Fruit fly (Drosophila melanogaster) whole organism, embryonic: ENCODE data around the gene mRpL48.

Experiments used
- BtbVII ChIP-seq: fragments of 200-800 bp; sonication (Bioruptor generic); optimal IDR thresholded peaks from 3 replicates; lab custom pipeline; 2017; ENCODE audit warnings: missing biosample characterization, mild to moderate bottlenecking, missing genetic modification characterization
- CG10267 ChIP-seq: fragments of 200-800 bp; sonication (Bioruptor generic); optimal IDR thresholded peaks from 2 replicates; lab custom pipeline; 2018; ENCODE audit warnings: missing biosample characterization, mild to moderate bottlenecking, missing genetic modification characterization, moderate library complexity
- CG10654 ChIP-seq: fragments of 200-800 bp; sonication (Bioruptor generic); optimal IDR thresholded peaks from 2 replicates; lab custom pipeline; 2016; ENCODE audit warnings: missing biosample characterization, missing genetic modification characterization
- CG11695 ChIP-seq: fragments of 200-800 bp; sonication (Bioruptor generic); IDR thresholded peaks from 3 replicates; pipeline ENCODE4 v1.3.6; 2022; ENCODE audit warnings: missing biosample characterization, missing genetic modification characterization
- CG11696 ChIP-seq: fragments of 200-800 bp; sonication (Bioruptor generic); IDR thresholded peaks from 2 replicates; pipeline ENCODE4 v1.3.6; 2022; ENCODE audit warnings: missing biosample characterization, missing genetic modification characterization
- CG12155 ChIP-seq: fragments of 200-800 bp; sonication (Bioruptor generic); optimal IDR thresholded peaks from 3 replicates; lab custom pipeline; 2016; ENCODE audit warnings: missing biosample characterization, missing genetic modification characterization
- CG13123 ChIP-seq: fragments of 200-800 bp; sonication (Bioruptor generic); optimal IDR thresholded peaks from 2 replicates; lab custom pipeline; 2016; ENCODE audit warnings: missing biosample characterization, missing genetic modification characterization
- CG14014 ChIP-seq: fragments of 200-800 bp; sonication (Bioruptor generic); IDR thresholded peaks from 2 replicates; pipeline ENCODE4 v1.3.6; 2022; ENCODE audit warnings: missing biosample characterization, missing genetic modification characterization
- CG18011 ChIP-seq: fragments of 200-800 bp; sonication (Bioruptor generic); optimal IDR thresholded peaks from 2 replicates; lab custom pipeline; 2017; ENCODE audit warnings: missing biosample characterization, missing genetic modification characterization, mild to moderate bottlenecking, moderate library complexity, missing genotype
- CG30403 ChIP-seq: fragments of 200-800 bp; sonication (Bioruptor generic); optimal IDR thresholded peaks from 3 replicates; lab custom pipeline; 2016; ENCODE audit warnings: missing biosample characterization, missing genetic modification characterization
- CG33213 ChIP-seq: fragments of 200-800 bp; sonication (Bioruptor generic); optimal IDR thresholded peaks from 3 replicates; lab custom pipeline; 2016; ENCODE audit warnings: missing biosample characterization, missing genetic modification characterization
- CG34224 ChIP-seq: fragments of 200-800 bp; sonication (Bioruptor generic); IDR thresholded peaks from 3 replicates; pipeline ENCODE4 v1.3.6; 2022; ENCODE audit warnings: missing biosample characterization, missing genetic modification characterization; ENCODE audit not compliant: partially characterized antibody
- CG4707 ChIP-seq: fragments of 200-800 bp; sonication (Bioruptor generic); optimal IDR thresholded peaks from 2 replicates; lab custom pipeline; 2018; ENCODE audit warnings: missing biosample characterization, mild to moderate bottlenecking, missing genetic modification characterization, moderate library complexity
- CG7271 ChIP-seq: fragments of 200-800 bp; sonication (Bioruptor generic); optimal IDR thresholded peaks from 2 replicates; lab custom pipeline; 2018; ENCODE audit warnings: missing biosample characterization, mild to moderate bottlenecking, missing genetic modification characterization, moderate library complexity
- CG7786 ChIP-seq: fragments of 200-800 bp; sonication (Bioruptor generic); optimal IDR thresholded peaks from 2 replicates; lab custom pipeline; 2016; ENCODE audit warnings: missing biosample characterization, missing genetic modification characterization
- D19A ChIP-seq: fragments of 200-800 bp; optimal IDR thresholded peaks from 3 replicates; lab custom pipeline; 2019; ENCODE audit warnings: missing biosample characterization, mild to moderate bottlenecking, missing genetic modification characterization, moderate library complexity
- Dp ChIP-seq: fragments of 200-800 bp; sonication (Bioruptor generic); optimal IDR thresholded peaks from 2 replicates; lab custom pipeline; 2018; ENCODE audit warnings: missing biosample characterization, mild to moderate bottlenecking, missing genetic modification characterization, moderate library complexity
- Ets65A ChIP-seq: fragments of 200-800 bp; sonication (Bioruptor generic); peaks from one replicate; lab custom pipeline; 2016; ENCODE audit warnings: missing biosample characterization, missing genetic modification characterization
- H2.0 ChIP-seq: fragments of 200-800 bp; sonication (Bioruptor generic); IDR thresholded peaks from 2 replicates; pipeline ENCODE4 v1.3.6; 2022; ENCODE audit warnings: missing biosample characterization, missing genetic modification characterization
- HLH3B ChIP-seq: fragments of 200-800 bp; sonication (Bioruptor generic); IDR thresholded peaks from 2 replicates; pipeline ENCODE4 v1.3.6; 2022; ENCODE audit warnings: missing biosample characterization, missing genetic modification characterization
- Hmr ChIP-seq: fragments of 200-800 bp; sonication (Bioruptor generic); optimal IDR thresholded peaks from 3 replicates; lab custom pipeline; 2017; ENCODE audit warnings: mild to moderate bottlenecking, missing biosample characterization, missing genetic modification reagents, missing genetic modification characterization
- Hmx ChIP-seq: fragments of 200-800 bp; sonication (Bioruptor generic); optimal IDR thresholded peaks from 2 replicates; lab custom pipeline; 2016; ENCODE audit warnings: missing biosample characterization, missing genetic modification characterization
- NK7.1 ChIP-seq: fragments of 200-800 bp; sonication (Bioruptor generic); optimal IDR thresholded peaks from 3 replicates; lab custom pipeline; 2016; ENCODE audit warnings: missing biosample characterization, missing genetic modification characterization
- Oaz ChIP-seq: fragments of 200-800 bp; sonication (Bioruptor generic); IDR thresholded peaks from 2 replicates; pipeline ENCODE4 v1.3.6; 2022; ENCODE audit warnings: missing biosample characterization, missing genetic modification characterization
- Pdp1 ChIP-seq, 2 experiments: fragments of 200-800 bp; sonication (Bioruptor generic); optimal IDR thresholded peaks; 3 replicates each; lab custom pipeline; 2016; ENCODE audit warnings: missing biosample characterization in 2 of 2, missing genetic modification characterization in 2 of 2, mild to moderate bottlenecking in 1 of 2, moderate library complexity in 1 of 2
- Ptx1 ChIP-seq: fragments of 200-800 bp; sonication (Bioruptor generic); IDR thresholded peaks from 2 replicates; pipeline ENCODE4 v1.3.6; 2022; ENCODE audit warnings: missing biosample characterization, missing genetic modification characterization
- TFAM ChIP-seq: fragments of 200-800 bp; sonication (Bioruptor generic); optimal IDR thresholded peaks from 2 replicates; lab custom pipeline; 2017; ENCODE audit warnings: missing biosample characterization, missing genetic modification characterization, inconsistent platforms
- Taf1 ChIP-seq: fragments of 200-800 bp; sonication (Bioruptor generic); IDR thresholded peaks from 2 replicates; pipeline ENCODE4 v1.3.6; 2022; ENCODE audit warnings: missing biosample characterization, missing genetic modification characterization
- Vsx1 ChIP-seq: fragments of 200-800 bp; sonication (Bioruptor generic); optimal IDR thresholded peaks from 2 replicates; lab custom pipeline; 2017; ENCODE audit warnings: missing biosample characterization, mild to moderate bottlenecking, missing genetic modification characterization, missing genetic modification reagents
- Xbp1 ChIP-seq: fragments of 200-800 bp; sonication (Bioruptor generic); optimal IDR thresholded peaks from 3 replicates; lab custom pipeline; 2016; ENCODE audit warnings: missing biosample characterization, mild to moderate bottlenecking, missing genetic modification characterization
- ac ChIP-seq: fragments of 200-800 bp; sonication (Bioruptor generic); optimal IDR thresholded peaks from 3 replicates; lab custom pipeline; 2017; ENCODE audit warnings: missing biosample characterization, mild to moderate bottlenecking, missing genetic modification characterization
- al ChIP-seq: fragments of 200-800 bp; sonication (Bioruptor generic); IDR thresholded peaks from 2 replicates; pipeline ENCODE4 v1.3.6; 2022; ENCODE audit warnings: missing biosample characterization, missing genetic modification characterization
- btn ChIP-seq: fragments of 200-800 bp; sonication (Bioruptor generic); optimal IDR thresholded peaks from 2 replicates; lab custom pipeline; 2016; ENCODE audit warnings: missing biosample characterization, missing genetic modification characterization
- chif ChIP-seq, 2 experiments: fragments of 200-800 bp; sonication (Bioruptor generic); optimal IDR thresholded peaks; 3 replicates each; lab custom pipeline; 2016; ENCODE audit warnings: missing biosample characterization in 2 of 2, missing genetic modification characterization in 2 of 2
- ci ChIP-seq: fragments of 200-800 bp; sonication (Bioruptor generic); IDR thresholded peaks from 3 replicates; pipeline ENCODE4 v1.3.6; 2022; ENCODE audit warnings: missing biosample characterization, missing genetic modification characterization
- crp ChIP-seq, 2 experiments: fragments of 200-800 bp; sonication (Bioruptor generic); optimal IDR thresholded peaks; 2 replicates in 1 of 2; 3 replicates in 1 of 2; lab custom pipeline; 2017; ENCODE audit warnings: missing biosample characterization in 2 of 2, missing genetic modification characterization in 2 of 2, mild to moderate bottlenecking in 1 of 2, moderate library complexity in 1 of 2
- dmrt99B ChIP-seq: fragments of 200-800 bp; sonication (Bioruptor generic); optimal IDR thresholded peaks from 2 replicates; lab custom pipeline; 2018; ENCODE audit warnings: missing biosample characterization, mild to moderate bottlenecking, missing genetic modification characterization, moderate library complexity
- gcm2 ChIP-seq: fragments of 200-800 bp; sonication (Bioruptor generic); optimal IDR thresholded peaks from 2 replicates; lab custom pipeline; 2016; ENCODE audit warnings: missing biosample characterization, missing genetic modification characterization
- grn ChIP-seq: fragments of 200-800 bp; sonication (Bioruptor generic); optimal IDR thresholded peaks from 3 replicates; lab custom pipeline; 2017; ENCODE audit warnings: missing biosample characterization, missing genetic modification characterization
- gsb ChIP-seq: fragments of 200-800 bp; sonication (Bioruptor generic); IDR thresholded peaks from 2 replicates; pipeline ENCODE4 v1.3.6; 2022; ENCODE audit warnings: missing biosample characterization, missing genetic modification characterization
- gsb-n ChIP-seq: fragments of 200-800 bp; sonication (Bioruptor generic); optimal IDR thresholded peaks from 3 replicates; lab custom pipeline; 2018; ENCODE audit warnings: missing biosample characterization, mild to moderate bottlenecking, missing genetic modification characterization
- knrl ChIP-seq: fragments of 200-800 bp; sonication (Bioruptor generic); IDR thresholded peaks from 3 replicates; pipeline ENCODE4 v1.3.6; 2022; ENCODE audit warnings: missing biosample characterization, missing genetic modification characterization; ENCODE audit not compliant: partially characterized antibody
- oc ChIP-seq: fragments of 200-800 bp; sonication (Bioruptor generic); optimal IDR thresholded peaks from 2 replicates; lab custom pipeline; 2018; ENCODE audit warnings: missing biosample characterization, mild to moderate bottlenecking, missing genetic modification characterization, moderate library complexity
- pfk ChIP-seq: fragments of 200-800 bp; sonication (Bioruptor generic); optimal IDR thresholded peaks from 2 replicates; lab custom pipeline; 2018; ENCODE audit warnings: missing biosample characterization, mild to moderate bottlenecking, missing genetic modification characterization, moderate library complexity
- rib ChIP-seq: fragments of 200-800 bp; sonication (Bioruptor generic); IDR thresholded peaks from 2 replicates; pipeline ENCODE4 v1.3.6; 2022; ENCODE audit warnings: missing biosample characterization, missing genetic modification characterization
- trh ChIP-seq: fragments of 200-800 bp; sonication (Bioruptor generic); optimal IDR thresholded peaks from 2 replicates; lab custom pipeline; 2016; ENCODE audit warnings: missing biosample characterization, missing genetic modification characterization
- usp ChIP-seq: fragments of >200 bp; optimal IDR thresholded peaks from 2 replicates; lab custom pipeline; 2017; ENCODE audit warnings: missing biosample characterization, missing genetic modification characterization
- wor ChIP-seq: fragments of 200-800 bp; sonication (Bioruptor generic); IDR thresholded peaks from 2 replicates; pipeline ENCODE4 v1.3.6; 2022; ENCODE audit warnings: missing biosample characterization, missing genetic modification characterization
- z ChIP-seq: fragments of 200-800 bp; sonication (Bioruptor generic); IDR thresholded peaks from 3 replicates; pipeline ENCODE4 v1.3.6; 2022; ENCODE audit warnings: missing biosample characterization, missing genetic modification characterization
- zen ChIP-seq: fragments of 200-800 bp; sonication (Bioruptor generic); optimal IDR thresholded peaks from 3 replicates; lab custom pipeline; 2018; ENCODE audit warnings: missing biosample characterization, mild to moderate bottlenecking, missing genetic modification characterization, moderate library complexity
- zf30C ChIP-seq: fragments of 200-800 bp; sonication (Bioruptor generic); optimal IDR thresholded peaks from 3 replicates; lab custom pipeline; 2018; ENCODE audit warnings: missing biosample characterization, mild to moderate bottlenecking, missing genetic modification characterization
- zfh1 ChIP-seq: fragments of 200-800 bp; sonication (Bioruptor generic); IDR thresholded peaks from 3 replicates; pipeline ENCODE4 v1.3.6; 2022; ENCODE audit warnings: missing biosample characterization, missing genetic modification characterization

The mRpL48 gene

dm6 chr2L:1738054-1738453 lies 27.8 kb downstream of the mRpL48 start (continued):
- TF ChIP-seq z (no peak), CG7271 (tag; lab: Kevin White, UChicago) (no peak), trh (GFP tag; lab: Kevin White, UChicago) (no peak), zfh1 (GFP tag; lab: Robert Waterston, UW) (no peak), Ets65A (GFP tag; lab: Kevin White, UChicago) (no peak), gcm2 (GFP tag; lab: Kevin White, UChicago) (no peak), ac (GFP tag; lab: Kevin White, UChicago) (no peak), gsb (GFP tag; lab: Robert Waterston, UW) (no peak), CG11696 (GFP tag; lab: Robert Waterston, UW) (no peak), TFAM (no peak), chif (GFP tag; optimal IDR thresholded peaks at IDR 0.05; lab: Kevin White, UChicago) (no peak), Hmr (GFP tag; lab: Kevin White, UChicago) (no peak), CG13123 (GFP tag; lab: Kevin White, UChicago) (no peak), ci (peak; percentile 59; the same call in 2 of the 3 replicates), wor (GFP tag; lab: Robert Waterston, UW) (no peak), btn (no peak), CG18011 (GFP tag; lab: Kevin White, UChicago) (no peak), CG10654 (GFP tag; lab: Kevin White, UChicago) (no peak), Vsx1 (no peak), BtbVII (GFP tag; lab: Kevin White, UChicago) (no peak), oc (tag; lab: Kevin White, UChicago) (peak; percentile 55), Pdp1 (GFP tag; optimal IDR thresholded peaks at IDR 0.05; lab: Kevin White, UChicago) (no peak), HLH3B (no peak), CG34224 (GFP tag; lab: Robert Waterston, UW) (no peak), Oaz (GFP tag; lab: Robert Waterston, UW) (no peak), CG12155 (GFP tag; lab: Kevin White, UChicago) (no peak), CG30403 (no peak), NK7.1 (GFP tag; lab: Kevin White, UChicago) (no peak), al (GFP tag; lab: Robert Waterston, UW) (no peak), CG11695 (no peak), CG7786 (GFP tag; lab: Kevin White, UChicago) (no peak), gsb-n (tag; lab: Kevin White, UChicago) (peak; percentile 43), knrl (GFP tag; lab: Robert Waterston, UW) (no peak), Taf1 (GFP tag; lab: Robert Waterston, UW) (no peak), D19A (tag; lab: Kevin White, UChicago) (peak; percentile 27), Hmx (no peak), zf30C (GFP tag; lab: Kevin White, UChicago) (no peak), rib (no peak), CG33213 (no peak), Ptx1 (GFP tag; lab: Robert Waterston, UW) (no peak), crp (GFP tag; optimal IDR thresholded peaks at IDR 0.05; lab: Kevin White, UChicago) (no peak), CG4707 (GFP tag; lab: Kevin White, UChicago) (no peak), H2.0 (GFP tag; lab: Robert Waterston, UW) (no peak), dmrt99B (tag; lab: Kevin White, UChicago) (peak; percentile 7), CG10267 (tag; lab: Kevin White, UChicago) (peak; percentile 19), usp (no peak), zen (no peak), Dp (GFP tag; lab: Kevin White, UChicago) (no peak), grn (GFP tag; lab: Kevin White, UChicago) (no peak), pfk (no peak), Xbp1 (peak; percentile 31), CG14014 (GFP tag; lab: Robert Waterston, UW) (no peak)
